Worm (Caenorhabditis elegans) whole organism, L1 larva: ENCODE measurements around the gene T26E4.2.
"Not testable (repeated sequence)": the region's sequence is repeated elsewhere in the genome, so short reads cannot be mapped to it uniquely, and the experiment has no call there.

Source experiments
- ama-1 ChIP-seq: fragments of 150-350 bp; optimal IDR thresholded peaks from 2 replicates; lab custom pipeline; 2014
- blmp-1 ChIP-seq: fragments of 150-350 bp; optimal IDR thresholded peaks from 2 replicates; lab custom pipeline; 2014; ENCODE audit warnings: missing biosample characterization, missing genetic modification characterization
- ceh-63 ChIP-seq: fragments of 200-800 bp; sonication (Bioruptor generic); optimal IDR thresholded peaks from 2 replicates; lab custom pipeline; 2018; ENCODE audit warnings: mild to moderate bottlenecking, missing genetic modification characterization, missing compliant biosample characterization
- ceh-88 ChIP-seq: fragments of 200-800 bp; sonication (Bioruptor generic); IDR thresholded peaks from 2 replicates; pipeline ENCODE4 v1.3.6; 2022; ENCODE audit warnings: missing genetic modification characterization, missing compliant biosample characterization
- ces-1 ChIP-seq: fragments of 150-350 bp; optimal IDR thresholded peaks from 2 replicates; lab custom pipeline; 2014; ENCODE audit warnings: missing biosample characterization, missing genetic modification reagents, missing genetic modification characterization
- dpl-1 ChIP-seq, 3 experiments: fragments of 150-350 bp in 2 of 3; sonication (generic microtip) in 1 of 3; optimal IDR thresholded peaks; 2 replicates each; lab custom pipeline; 2014 to 2017; ENCODE audit warnings: missing biosample characterization in 3 of 3, missing genetic modification characterization in 3 of 3, missing genetic modification reagents in 3 of 3
- efl-3 ChIP-seq: fragments of 200-800 bp; sonication (Bioruptor generic); optimal IDR thresholded peaks from 2 replicates; lab custom pipeline; 2018; ENCODE audit warnings: mild to moderate bottlenecking, missing genetic modification characterization, missing compliant biosample characterization
- egl-13 ChIP-seq: sonication (generic microtip); optimal IDR thresholded peaks from 2 replicates; lab custom pipeline; 2016; ENCODE audit warnings: missing genotype, missing genetic modification reagents, missing genetic modification characterization, missing compliant biosample characterization
- elt-2 ChIP-seq: sonication (generic microtip); optimal IDR thresholded peaks from 2 replicates; lab custom pipeline; 2016; ENCODE audit warnings: missing genetic modification characterization, mild to moderate bottlenecking, inconsistent platforms, missing compliant biosample characterization, missing genetic modification reagents
- ets-5 ChIP-seq: fragments of 200-800 bp; sonication (Bioruptor generic); IDR thresholded peaks from 2 replicates; pipeline ENCODE4 v1.3.6; 2022; ENCODE audit warnings: missing genetic modification characterization, missing compliant biosample characterization
- fkh-4 ChIP-seq: sonication (generic microtip); optimal IDR thresholded peaks from 2 replicates; lab custom pipeline; 2016; ENCODE audit warnings: missing compliant biosample characterization, missing genetic modification characterization, borderline replicate concordance
- fos-1 ChIP-seq: fragments of 150-350 bp; optimal IDR thresholded peaks from 2 replicates; lab custom pipeline; 2014; ENCODE audit warnings: missing biosample characterization, missing genetic modification characterization
- grh-1 ChIP-seq: fragments of 200-800 bp; sonication (Bioruptor generic); IDR thresholded peaks from 2 replicates; pipeline ENCODE4 v1.3.6; 2022; ENCODE audit warnings: missing genetic modification reagents, missing genetic modification characterization, missing compliant biosample characterization
- hlh-17 ChIP-seq: fragments of 200-800 bp; sonication (Bioruptor generic); optimal IDR thresholded peaks from 2 replicates; lab custom pipeline; 2018; ENCODE audit warnings: missing genetic modification characterization, mild to moderate bottlenecking, missing compliant biosample characterization, moderate library complexity, borderline replicate concordance
- hpl-2 ChIP-seq: fragments of 150-350 bp; optimal IDR thresholded peaks from 2 replicates; lab custom pipeline; 2014; ENCODE audit warnings: missing biosample characterization, missing genetic modification reagents, missing genetic modification characterization
- isw-1 ChIP-seq: fragments of 200-800 bp; sonication (Bioruptor generic); IDR thresholded peaks from 2 replicates; pipeline ENCODE4 v1.3.6; 2022; ENCODE audit warnings: missing genetic modification characterization, missing compliant biosample characterization
- lin-13 ChIP-seq: fragments of 150-350 bp; optimal IDR thresholded peaks from 2 replicates; lab custom pipeline; 2014; ENCODE audit warnings: missing biosample characterization, missing genetic modification reagents, missing genetic modification characterization
- mep-1 ChIP-seq: fragments of 150-350 bp; optimal IDR thresholded peaks from 2 replicates; lab custom pipeline; 2014; ENCODE audit warnings: missing biosample characterization, missing genetic modification characterization
- nhr-12 ChIP-seq: sonication (generic microtip); optimal IDR thresholded peaks from 2 replicates; lab custom pipeline; 2017; ENCODE audit warnings: missing biosample characterization, missing genetic modification characterization
- nhr-19 ChIP-seq: fragments of 200-800 bp; sonication (Bioruptor generic); conservative IDR thresholded peaks from 2 replicates; pipeline ENCODE4 v1.3.6; 2022; ENCODE audit warnings: missing genetic modification characterization, missing compliant biosample characterization
- nhr-77 ChIP-seq: fragments of 150-350 bp; optimal IDR thresholded peaks from 2 replicates; lab custom pipeline; 2014; ENCODE audit warnings: missing biosample characterization, missing genetic modification characterization
- nhr-85 ChIP-seq: sonication (generic microtip); peaks from one replicate; lab custom pipeline; 2016; ENCODE audit warnings: missing genetic modification characterization, inconsistent platforms, missing compliant biosample characterization
- nhr-90 ChIP-seq: sonication (generic microtip); optimal IDR thresholded peaks from 2 replicates; lab custom pipeline; 2016; ENCODE audit warnings: mild to moderate bottlenecking, missing genetic modification characterization, missing compliant biosample characterization; ENCODE audit not compliant: poor library complexity
- skn-1 ChIP-seq: fragments of 150-350 bp; optimal IDR thresholded peaks from 2 replicates; lab custom pipeline; 2014; ENCODE audit warnings: missing biosample characterization, missing genetic modification characterization
- snpc-4 ChIP-seq: fragments of 150-350 bp; optimal IDR thresholded peaks from 2 replicates; lab custom pipeline; 2014; ENCODE audit warnings: missing biosample characterization, missing genetic modification characterization
- unc-30 ChIP-seq: sonication (generic microtip); optimal IDR thresholded peaks from 2 replicates; lab custom pipeline; 2017; ENCODE audit warnings: missing biosample characterization, missing genetic modification characterization
- unc-62 ChIP-seq: fragments of 150-350 bp; optimal IDR thresholded peaks from 2 replicates; lab custom pipeline; 2014; ENCODE audit warnings: missing biosample characterization, missing genetic modification reagents, missing genetic modification characterization
- unc-98 ChIP-seq: fragments of 200-800 bp; sonication (Bioruptor generic); IDR thresholded peaks from 2 replicates; pipeline ENCODE4 v1.3.6; 2022; ENCODE audit warnings: missing genetic modification characterization, missing compliant biosample characterization
- xbp-1 ChIP-seq: sonication (generic microtip); optimal IDR thresholded peaks from 2 replicates; lab custom pipeline; 2016; ENCODE audit warnings: missing genetic modification characterization, missing compliant biosample characterization
- zag-1 ChIP-seq: fragments of 150-350 bp; optimal IDR thresholded peaks from 2 replicates; lab custom pipeline; 2014; ENCODE audit warnings: missing biosample characterization, missing genetic modification characterization

T26E4.2 gene

DNA sequence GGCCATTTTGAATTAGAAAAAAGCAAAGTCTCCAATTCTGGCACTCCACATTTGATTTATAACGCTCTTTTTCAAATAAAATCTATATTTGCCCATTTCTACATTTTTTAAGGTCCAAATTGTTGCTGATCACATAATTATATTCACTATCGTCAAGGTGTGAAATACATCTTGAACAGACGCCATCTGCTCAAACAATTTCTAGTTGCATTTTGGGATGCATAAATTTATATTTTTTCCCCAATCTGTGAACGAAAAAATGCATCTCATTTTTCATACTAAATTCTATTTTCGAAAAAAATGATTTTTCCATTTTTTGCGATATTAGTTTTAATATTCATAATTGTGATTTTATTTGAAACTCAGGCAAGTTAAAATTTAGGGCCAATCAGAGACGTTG lies 12.1 kb downstream of the T26E4.2 start, which contains the start of gene T26E4.7:
TSS of gene T26E4.7 (plus strand) at position 301 of the 400 bp plus-strand sequence.
- TF ChIP-seq nhr-19 (GFP tag; lab: Robert Waterston, UW) = no peak
- no peak for TF ChIP-seq ama-1 (lab: Kevin White, UChicago)
- no peak for TF ChIP-seq zag-1 (tag; lab: Kevin White, UChicago)
- no peak for TF ChIP-seq nhr-85 (tag; lab: Kevin White, UChicago)
- no peak for TF ChIP-seq egl-13 (tag; lab: Kevin White, UChicago)
- no peak for TF ChIP-seq blmp-1 (tag; lab: Kevin White, UChicago)
- no peak for TF ChIP-seq elt-2 (tag; lab: Kevin White, UChicago)
- TF ChIP-seq unc-30 (tag; lab: Kevin White, UChicago) = no peak
- no peak for TF ChIP-seq isw-1
- no peak for TF ChIP-seq fkh-4
- TF ChIP-seq hlh-17 (GFP tag; lab: Kevin White, UChicago) = no peak
- no peak for TF ChIP-seq fos-1 (tag; lab: Kevin White, UChicago)
- TF ChIP-seq nhr-77 (tag; lab: Kevin White, UChicago) = no peak
- no peak for TF ChIP-seq grh-1 (GFP tag; lab: Robert Waterston, UW)
- no peak for TF ChIP-seq snpc-4
- TF ChIP-seq, all 84 proteins: peak for 0

DNA sequence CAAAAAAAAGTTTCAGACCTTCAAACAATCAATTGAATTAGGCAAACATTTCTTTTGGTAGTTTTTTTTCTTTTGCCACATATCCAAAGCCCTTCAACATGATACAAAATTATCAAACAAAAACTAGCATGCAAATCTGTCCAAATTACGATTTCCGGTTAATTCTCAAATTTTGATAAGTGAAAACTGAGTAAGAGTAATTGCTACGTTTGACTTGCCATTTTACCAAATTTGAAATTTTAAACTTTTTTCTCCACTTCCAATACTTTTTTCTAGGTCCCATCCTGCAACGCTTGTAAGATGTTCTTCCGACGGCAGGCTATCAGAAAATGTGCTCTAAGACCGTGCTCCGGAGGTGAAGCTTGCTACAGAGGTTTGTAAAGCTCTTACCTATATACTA lies 14.9 kb downstream of the T26E4.2 start, which contains the start of gene nhr-223:
TSS of gene nhr-223 (plus strand) at position 301 of the 400 bp plus-strand sequence.
- TF ChIP-seq efl-3 (GFP tag; lab: Kevin White, UChicago) (no peak), nhr-12 (tag; lab: Kevin White, UChicago) (no peak)

- TF ChIP-seq efl-3 (GFP tag; lab: Kevin White, UChicago) = no peak
- TF ChIP-seq ets-5 (GFP tag; lab: Robert Waterston, UW) = no peak
- no peak for TF ChIP-seq dpl-1 (GFP tag; optimal IDR thresholded peaks at IDR 0.05; lab: Kevin White, UChicago)
- TF ChIP-seq ces-1 = no peak
- no peak for TF ChIP-seq isw-1
- TF ChIP-seq xbp-1 = no peak
These were observed 16.9 kb downstream of the T26E4.2 start, which contains the start of gene T26E4.10 for ce11 chrV:15798108-15798507. TSS of gene T26E4.10 (minus strand) at chrV:15798208.

DNA sequence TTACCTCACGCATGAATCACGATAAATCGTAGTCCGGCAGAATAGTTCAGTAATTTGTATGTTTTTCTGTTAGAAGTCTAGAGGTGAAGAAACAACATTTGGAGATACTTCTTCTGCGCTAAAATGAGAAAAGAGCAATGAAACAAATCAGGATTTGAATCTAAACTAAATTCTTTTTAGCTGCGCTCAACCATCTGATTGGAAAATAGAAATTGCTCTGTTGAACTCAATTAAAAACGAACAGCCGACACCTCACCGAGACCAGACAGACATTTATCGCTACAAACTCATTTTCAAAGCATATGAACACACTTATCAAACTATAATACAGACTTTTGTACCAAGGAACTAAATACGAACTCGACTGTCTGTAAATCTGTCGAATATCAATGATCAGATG lies 21.4 kb downstream of the T26E4.2 start, which contains the start of gene T26E4.9:
TSS of gene T26E4.9 (minus strand) at position 101 of the 400 bp plus-strand sequence.
- TF ChIP-seq lin-13 (GFP tag; lab: Kevin White, UChicago); nhr-90 (tag; lab: Kevin White, UChicago); ces-1: not testable (repeated sequence)

DNA sequence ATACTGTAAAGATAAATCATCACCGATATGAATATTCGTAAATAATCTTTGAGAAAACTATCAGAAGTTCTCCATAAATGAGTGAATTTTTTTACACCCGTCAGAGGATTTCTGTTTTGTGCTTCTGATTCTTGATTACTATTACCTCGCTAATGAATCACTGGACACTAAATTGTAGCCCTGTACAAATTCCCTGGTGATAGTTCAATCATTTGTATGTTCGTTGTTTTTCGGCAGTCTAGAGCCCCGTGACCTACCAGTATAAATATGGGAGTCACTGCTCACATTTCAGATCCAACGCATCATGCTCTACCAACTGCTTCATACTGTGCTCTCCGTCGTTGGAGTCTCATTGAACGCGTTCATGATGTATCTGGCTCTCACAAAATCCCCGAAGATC lies 21.9 kb downstream of the T26E4.2 start, which contains the start of gene srd-27:
TSS of gene srd-27 (plus strand) at position 301 of the 400 bp plus-strand sequence.
- not testable (repeated sequence) for TF ChIP-seq skn-1 (tag; lab: Kevin White, UChicago); unc-62 (GFP tag; lab: Kevin White, UChicago); hpl-2 (GFP tag; lab: Kevin White, UChicago)

ce11 chrV:15803748-15804147 lies 22.6 kb downstream of the T26E4.2 start, which contains the start of gene T26E4.18:
TSS of gene T26E4.18 (minus strand) at chrV:15803848.
- TF ChIP-seq ceh-63 (GFP tag; lab: Kevin White, UChicago); mep-1 (tag; lab: Kevin White, UChicago); ceh-88 (GFP tag; lab: Robert Waterston, UW): not testable (repeated sequence)
- TF ChIP-seq, all 84 proteins: peak for 0; not testable (repeated sequence) for 84

DNA sequence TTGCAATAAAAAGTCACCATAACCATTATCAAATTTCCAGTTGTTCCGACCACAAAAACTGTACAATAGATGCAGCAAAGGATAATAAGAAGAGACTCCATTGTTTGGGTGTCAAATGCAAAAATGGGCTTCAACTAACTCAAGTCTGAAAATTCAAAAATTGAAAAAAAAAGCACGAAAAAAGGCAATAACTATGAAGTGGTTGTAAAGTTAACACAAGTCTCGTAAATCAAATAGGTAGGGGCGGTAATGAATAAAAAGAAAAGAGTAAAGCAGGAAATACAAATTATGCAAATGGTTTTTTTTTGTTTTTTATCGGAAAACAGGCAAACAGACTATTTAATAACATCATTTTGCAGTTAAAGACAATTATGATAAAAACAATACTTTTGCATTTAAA lies 26.2 kb downstream of the T26E4.2 start, which contains the start of gene srsx-38:
TSS of gene srsx-38 (minus strand) at position 101 of the 400 bp plus-strand sequence.
- not testable (repeated sequence) for TF ChIP-seq grh-1, unc-98, nhr-19 (GFP tag; lab: Robert Waterston, UW)
